Worm (Caenorhabditis elegans) whole organism, L2 larva: ENCODE measurements around the gene ech-6.

Experiments used
- elt-1 ChIP-seq: fragments of 150-350 bp; optimal IDR thresholded peaks from 2 replicates; lab custom pipeline; 2014; ENCODE audit warnings: missing biosample characterization, missing genetic modification characterization
- elt-3 ChIP-seq: sonication (generic microtip); optimal IDR thresholded peaks from 2 replicates; lab custom pipeline; 2017; ENCODE audit warnings: missing biosample characterization, missing genetic modification characterization
- fos-1 ChIP-seq: fragments of 150-350 bp; optimal IDR thresholded peaks from 2 replicates; lab custom pipeline; 2014; ENCODE audit warnings: missing biosample characterization, missing genetic modification characterization
- nhr-10 ChIP-seq: sonication (generic microtip); optimal IDR thresholded peaks from 2 replicates; lab custom pipeline; 2017; ENCODE audit warnings: missing biosample characterization, missing genetic modification characterization
- nhr-11 ChIP-seq: fragments of 150-350 bp; optimal IDR thresholded peaks from 2 replicates; lab custom pipeline; 2014; ENCODE audit warnings: missing biosample characterization, missing genetic modification characterization
- nhr-237 ChIP-seq: fragments of 150-350 bp; optimal IDR thresholded peaks from 2 replicates; lab custom pipeline; 2014; ENCODE audit warnings: missing biosample characterization, missing genetic modification characterization
- unc-39 ChIP-seq: fragments of 150-350 bp; optimal IDR thresholded peaks from 2 replicates; lab custom pipeline; 2014; ENCODE audit warnings: missing biosample characterization, missing genetic modification characterization
- unc-62 ChIP-seq: fragments of 150-350 bp; optimal IDR thresholded peaks from 2 replicates; lab custom pipeline; 2014; ENCODE audit warnings: missing biosample characterization, missing genetic modification reagents, missing genetic modification characterization
- ztf-11 ChIP-seq: sonication (generic microtip); optimal IDR thresholded peaks from 2 replicates; lab custom pipeline; 2017; ENCODE audit warnings: missing biosample characterization, missing genetic modification characterization

ce11 chrIII:9713182-9713581, 39.5 kb downstream of the ech-6 start:
- TF ChIP-seq nhr-10 (tag; lab: Kevin White, UChicago) (no peak), unc-39 (tag; lab: Kevin White, UChicago) (no peak), fos-1 (tag; lab: Kevin White, UChicago) (no peak), elt-3 (tag; lab: Kevin White, UChicago) (no peak), unc-62 (no peak), ztf-11 (tag; lab: Kevin White, UChicago) (no peak), elt-1 (tag; lab: Kevin White, UChicago) (no peak), nhr-237 (no peak), nhr-11 (tag; lab: Kevin White, UChicago) (no peak)
